Worm (Caenorhabditis elegans): Measurements from ENCODE around the gene srv-12.

ce11 chrIV:10017633-10018032 lies 35.8 kb downstream of the srv-12 start, which contains the start of gene F44D12.2:
- TF ChIP-seq ref-1 (GFP tag; conservative IDR thresholded peaks at IDR 0.05) (no peak), ztf-29 (GFP tag; IDR thresholded peaks at IDR 0.05) (no peak), T22C8.4 (GFP tag; IDR thresholded peaks at IDR 0.05) (no peak), klf-2 (GFP tag; conservative IDR thresholded peaks at IDR 0.05) (no peak), ztf-23 (GFP tag; IDR thresholded peaks at IDR 0.05) (no peak), flt-1 (GFP tag; IDR thresholded peaks at IDR 0.05) (no peak), tab-1 (GFP tag; IDR thresholded peaks at IDR 0.05) (no peak), med-1 (GFP tag; optimal IDR thresholded peaks at IDR 0.05; ENCODE audit: insufficient read depth) (no peak)

Measured in whole organism, midembryonic.